Fruit fly (Drosophila melanogaster) whole organism, adult: ENCODE measurements around the gene FarO.

Source experiments
- CG12768 ChIP-seq: fragments of 200-800 bp; sonication (Bioruptor generic); optimal IDR thresholded peaks from 2 replicates; lab custom pipeline; 2017; ENCODE audit warnings: missing biosample characterization, missing genetic modification characterization, mild to moderate bottlenecking, moderate library complexity, missing genetic modification reagents
- CG1620 ChIP-seq: fragments of 200-800 bp; sonication (Bioruptor generic); optimal IDR thresholded peaks from 2 replicates; lab custom pipeline; 2016; ENCODE audit warnings: missing biosample characterization, missing genetic modification characterization
- Clk ChIP-seq: fragments of 200-800 bp; sonication (Bioruptor generic); optimal IDR thresholded peaks from 2 replicates; lab custom pipeline; 2017; ENCODE audit warnings: missing biosample characterization, missing genetic modification characterization
- Crg-1 ChIP-seq: fragments of 200-800 bp; sonication (Bioruptor generic); optimal IDR thresholded peaks from 2 replicates; lab custom pipeline; 2016; ENCODE audit warnings: missing biosample characterization, missing genetic modification characterization
- Hr96 ChIP-seq: fragments of 200-800 bp; sonication (Bioruptor generic); optimal IDR thresholded peaks from 2 replicates; lab custom pipeline; 2016; ENCODE audit warnings: missing biosample characterization, missing genetic modification characterization
- kay ChIP-seq: fragments of 200-800 bp; sonication (Bioruptor generic); peaks from one replicate; lab custom pipeline; 2016; ENCODE audit warnings: missing biosample characterization, missing genetic modification characterization, borderline replicate concordance
- ovo ChIP-seq: fragments of 200-800 bp; sonication (Bioruptor generic); optimal IDR thresholded peaks from 2 replicates; lab custom pipeline; 2016; ENCODE audit warnings: missing biosample characterization, missing genetic modification characterization
- pad ChIP-seq: fragments of 200-800 bp; sonication (Bioruptor generic); optimal IDR thresholded peaks from 3 replicates; lab custom pipeline; 2017; ENCODE audit warnings: missing biosample characterization, missing genetic modification characterization, mild to moderate bottlenecking, moderate library complexity, missing genetic modification reagents
- toe ChIP-seq: fragments of 200-800 bp; sonication (Bioruptor generic); optimal IDR thresholded peaks from 2 replicates; lab custom pipeline; 2016; ENCODE audit warnings: missing biosample characterization, missing genetic modification characterization

dm6 chrX:2245931-2246330 is 42.3 kb upstream of the FarO start, which contains the start of gene Or2a:
- no peak for TF ChIP-seq toe (GFP tag; lab: Kevin White, UChicago)
- no peak for TF ChIP-seq pad (GFP tag; lab: Kevin White, UChicago)
- TF ChIP-seq CG12768 (GFP tag; lab: Kevin White, UChicago), result no peak
- TF ChIP-seq Hr96 (GFP tag; lab: Kevin White, UChicago), result no peak
- TF ChIP-seq Clk, result no peak
- TF ChIP-seq kay (GFP tag; lab: Kevin White, UChicago), result no peak
- TF ChIP-seq Crg-1 (GFP tag; lab: Kevin White, UChicago), result no peak
- no peak for TF ChIP-seq ovo
- no peak for TF ChIP-seq CG1620
